Worm (Caenorhabditis elegans): ENCODE results near the gene F21D5.5.

- TF ChIP-seq him-1 (tag; optimal IDR thresholded peaks at IDR 0.05) = no peak
- TF ChIP-seq dao-5 (tag; optimal IDR thresholded peaks at IDR 0.05) = no peak
- TF ChIP-seq W03F9.2 (tag; optimal IDR thresholded peaks at IDR 0.05) = no peak
These were observed 45.7 kb upstream of the F21D5.5 start, which contains the start of gene C33D9.13 for ce11 chrIV:8784855-8785327.

Data from whole organism, L4/young adult.